Fruit fly (Drosophila melanogaster) whole organism, embryonic: Measurements from ENCODE around the gene CG11030.

Experiments
- Antp ChIP-seq: fragments of 200-800 bp; sonication (Bioruptor generic); optimal IDR thresholded peaks from 3 replicates; lab custom pipeline; 2016; ENCODE audit warnings: missing biosample characterization, missing genetic modification characterization
- Atf6 ChIP-seq: fragments of 200-800 bp; sonication (Bioruptor generic); IDR thresholded peaks from 2 replicates; pipeline ENCODE4 v1.3.6; 2022; ENCODE audit warnings: missing biosample characterization, missing genetic modification characterization
- Bteb2 ChIP-seq: fragments of 200-800 bp; sonication (Bioruptor generic); optimal IDR thresholded peaks from 2 replicates; lab custom pipeline; 2016; ENCODE audit warnings: missing biosample characterization, missing genetic modification characterization
- CG1233 ChIP-seq: fragments of 200-800 bp; sonication (Bioruptor generic); optimal IDR thresholded peaks from 4 replicates; lab custom pipeline; 2018; ENCODE audit warnings: missing biosample characterization, mild to moderate bottlenecking, missing genetic modification characterization
- CG13287 ChIP-seq: fragments of 200-800 bp; sonication (Bioruptor generic); IDR thresholded peaks from 2 replicates; pipeline ENCODE4 v1.3.6; 2022; ENCODE audit warnings: missing biosample characterization, missing genetic modification characterization; ENCODE audit not compliant: partially characterized antibody
- CG13624 ChIP-seq: fragments of 200-800 bp; sonication (Bioruptor generic); optimal IDR thresholded peaks from 2 replicates; lab custom pipeline; 2016; ENCODE audit warnings: missing biosample characterization, missing genetic modification characterization
- CG15696 ChIP-seq: fragments of 200-800 bp; sonication (Bioruptor generic); optimal IDR thresholded peaks from 2 replicates; lab custom pipeline; 2019; ENCODE audit warnings: missing biosample characterization, mild to moderate bottlenecking, missing genetic modification characterization, moderate library complexity
- CG17328 ChIP-seq: fragments of 200-800 bp; sonication (Bioruptor generic); IDR thresholded peaks from 2 replicates; pipeline ENCODE4 v1.3.6; 2022; ENCODE audit warnings: missing biosample characterization, missing genetic modification characterization
- CG17361 ChIP-seq: fragments of 200-800 bp; sonication (Bioruptor generic); IDR thresholded peaks from 3 replicates; pipeline ENCODE4 v1.3.6; 2022; ENCODE audit warnings: missing biosample characterization, missing genetic modification characterization
- CG1832 ChIP-seq: fragments of 200-800 bp; sonication (Bioruptor generic); optimal IDR thresholded peaks from 2 replicates; lab custom pipeline; 2017; ENCODE audit warnings: missing biosample characterization, mild to moderate bottlenecking, missing genetic modification characterization, inconsistent platforms
- CG30403 ChIP-seq: fragments of 200-800 bp; sonication (Bioruptor generic); optimal IDR thresholded peaks from 3 replicates; lab custom pipeline; 2016; ENCODE audit warnings: missing biosample characterization, missing genetic modification characterization
- CG3065 ChIP-seq: fragments of 200-800 bp; sonication (Bioruptor generic); optimal IDR thresholded peaks from 2 replicates; lab custom pipeline; 2016; ENCODE audit warnings: missing biosample characterization, missing genetic modification characterization
- CG4424 ChIP-seq: fragments of 200-800 bp; sonication (Bioruptor generic); optimal IDR thresholded peaks from 3 replicates; lab custom pipeline; 2016; ENCODE audit warnings: missing biosample characterization, missing genetic modification characterization
- CG4730 ChIP-seq: fragments of 200-800 bp; sonication (Bioruptor generic); IDR thresholded peaks from 2 replicates; pipeline ENCODE4 v1.3.6; 2022; ENCODE audit warnings: missing biosample characterization, missing genetic modification characterization
- CG4854 ChIP-seq: fragments of 200-800 bp; sonication (Bioruptor generic); optimal IDR thresholded peaks from 2 replicates; lab custom pipeline; 2016; ENCODE audit warnings: missing biosample characterization, missing genetic modification characterization, inconsistent platforms
- CG6791 ChIP-seq: fragments of 200-800 bp; sonication (Bioruptor generic); IDR thresholded peaks from 3 replicates; pipeline ENCODE4 v1.3.6; 2022; ENCODE audit warnings: missing biosample characterization, missing genetic modification characterization; ENCODE audit not compliant: partially characterized antibody
- CG8765 ChIP-seq: fragments of 200-800 bp; sonication (Bioruptor generic); IDR thresholded peaks from 2 replicates; pipeline ENCODE4 v1.3.6; 2022; ENCODE audit warnings: missing biosample characterization, missing genetic modification characterization
- CG8944 ChIP-seq: fragments of 200-800 bp; sonication (Bioruptor generic); optimal IDR thresholded peaks from 3 replicates; lab custom pipeline; 2016; ENCODE audit warnings: missing biosample characterization, missing genetic modification characterization
- CG9876 ChIP-seq: fragments of 200-800 bp; sonication (Bioruptor generic); optimal IDR thresholded peaks from 2 replicates; lab custom pipeline; 2016; ENCODE audit warnings: missing biosample characterization, missing genetic modification characterization
- CG9932 ChIP-seq: fragments of 200-800 bp; sonication (Bioruptor generic); IDR thresholded peaks from 2 replicates; pipeline ENCODE4 v1.3.6; 2022; ENCODE audit warnings: missing biosample characterization, missing genetic modification characterization
- CTCF ChIP-seq: fragments of 200-800 bp; sonication (Bioruptor generic); optimal IDR thresholded peaks from 2 replicates; lab custom pipeline; 2017; ENCODE audit warnings: missing biosample characterization, mild to moderate bottlenecking, missing genetic modification characterization, moderate library complexity
- Dek ChIP-seq: fragments of 200-800 bp; sonication (Bioruptor generic); optimal IDR thresholded peaks from 3 replicates; lab custom pipeline; 2019; ENCODE audit warnings: missing biosample characterization, mild to moderate bottlenecking, missing genetic modification characterization, moderate library complexity
- E2f2 ChIP-seq: fragments of 200-800 bp; sonication (Bioruptor generic); IDR thresholded peaks from 2 replicates; pipeline ENCODE4 v1.3.6; 2022; ENCODE audit warnings: missing biosample characterization, missing genetic modification characterization
- Gug ChIP-seq: fragments of 200-800 bp; sonication (Bioruptor generic); IDR thresholded peaks from 4 replicates; pipeline ENCODE4 v1.3.6; 2022; ENCODE audit warnings: missing biosample characterization, missing genetic modification characterization
- HLH4C ChIP-seq: fragments of 200-800 bp; sonication (Bioruptor generic); IDR thresholded peaks from 3 replicates; pipeline ENCODE4 v1.3.6; 2022; ENCODE audit warnings: missing biosample characterization, missing genetic modification characterization; ENCODE audit not compliant: partially characterized antibody
- HmgD ChIP-seq: fragments of 200-800 bp; sonication (Bioruptor generic); optimal IDR thresholded peaks from 3 replicates; lab custom pipeline; 2016; ENCODE audit warnings: missing biosample characterization, missing genetic modification characterization
- Hsf ChIP-seq: fragments of 200-800 bp; sonication (Bioruptor generic); optimal IDR thresholded peaks from 3 replicates; lab custom pipeline; 2016; ENCODE audit warnings: missing biosample characterization, missing genetic modification characterization
- MBD-R2 ChIP-seq: fragments of 200-800 bp; sonication (Bioruptor generic); IDR thresholded peaks from 2 replicates; pipeline ENCODE4 v1.3.6; 2022; ENCODE audit warnings: missing biosample characterization, missing genetic modification characterization
- Med ChIP-seq: fragments of 200-800 bp; sonication (Bioruptor generic); peaks from one replicate; lab custom pipeline; 2016; ENCODE audit warnings: missing biosample characterization, missing genetic modification characterization, mild to moderate bottlenecking, inconsistent platforms, moderate library complexity
- Mrtf ChIP-seq: fragments of 200-800 bp; sonication (Bioruptor generic); IDR thresholded peaks from 3 replicates; pipeline ENCODE4 v1.3.6; 2022; ENCODE audit warnings: missing biosample characterization, missing genetic modification characterization
- Nf-YC ChIP-seq: fragments of 200-800 bp; optimal IDR thresholded peaks from 3 replicates; lab custom pipeline; 2019; ENCODE audit warnings: missing biosample characterization, mild to moderate bottlenecking, missing genetic modification characterization, moderate library complexity
- Rx ChIP-seq: fragments of 200-800 bp; sonication (Bioruptor generic); IDR thresholded peaks from 2 replicates; pipeline ENCODE4 v1.3.6; 2022; ENCODE audit warnings: missing biosample characterization, missing genetic modification characterization
- Tbp ChIP-seq: fragments of >200 bp; optimal IDR thresholded peaks from 2 replicates; lab custom pipeline; 2018; ENCODE audit warnings: missing biosample characterization, missing genetic modification characterization
- Trl ChIP-seq, 3 experiments: fragments of >200 bp in 2 of 3; fragments of 200-800 bp in 1 of 3; sonication (Bioruptor generic) in 1 of 3; optimal IDR thresholded peaks; 2 replicates in 1 of 3; 3 replicates in 2 of 3; lab custom pipeline; 2016 to 2017; ENCODE audit warnings: missing biosample characterization in 1 of 3, missing genetic modification characterization in 1 of 3
- Xrp1 ChIP-seq: fragments of 200-800 bp; sonication (Bioruptor generic); IDR thresholded peaks from 2 replicates; pipeline ENCODE4 v1.3.6; 2022; ENCODE audit warnings: missing biosample characterization, missing genetic modification characterization
- amos ChIP-seq: fragments of 200-800 bp; sonication (Bioruptor generic); IDR thresholded peaks from 2 replicates; pipeline ENCODE4 v1.3.6; 2022; ENCODE audit warnings: missing biosample characterization, missing genetic modification characterization; ENCODE audit not compliant: partially characterized antibody
- ase ChIP-seq: fragments of 200-800 bp; sonication (Bioruptor generic); IDR thresholded peaks from 3 replicates; pipeline ENCODE4 v1.3.6; 2022; ENCODE audit warnings: missing biosample characterization, missing genetic modification characterization
- cato ChIP-seq: fragments of 200-800 bp; sonication (Bioruptor generic); optimal IDR thresholded peaks from 2 replicates; lab custom pipeline; 2016; ENCODE audit warnings: missing biosample characterization, missing genetic modification characterization, borderline replicate concordance
- crc ChIP-seq: fragments of 200-800 bp; sonication (Bioruptor generic); optimal IDR thresholded peaks from 2 replicates; lab custom pipeline; 2016; ENCODE audit warnings: missing biosample characterization, missing genetic modification characterization
- dysf ChIP-seq: fragments of 200-800 bp; sonication (Bioruptor generic); IDR thresholded peaks from 3 replicates; pipeline ENCODE4 v1.3.6; 2022; ENCODE audit warnings: missing biosample characterization, missing genetic modification characterization
- eyg ChIP-seq: fragments of 200-800 bp; sonication (Bioruptor generic); optimal IDR thresholded peaks from 3 replicates; lab custom pipeline; 2016; ENCODE audit warnings: missing biosample characterization, missing genetic modification characterization
- hkb ChIP-seq, 2 experiments: fragments of 200-800 bp in 1 of 2; fragments of >200 bp in 1 of 2; sonication (Bioruptor generic) in 1 of 2; IDR thresholded peaks in 1 of 2; optimal IDR thresholded peaks in 1 of 2; 2 replicates each; pipeline versions ENCODE4 v1.3.6 to Lab custom; 2017 to 2022; ENCODE audit warnings: missing biosample characterization in 1 of 2, missing genetic modification characterization in 1 of 2
- ind ChIP-seq: fragments of 200-800 bp; sonication (Bioruptor generic); optimal IDR thresholded peaks from 3 replicates; lab custom pipeline; 2016; ENCODE audit warnings: missing biosample characterization, missing genetic modification characterization
- inv ChIP-seq: fragments of 200-800 bp; sonication (Bioruptor generic); IDR thresholded peaks from 2 replicates; pipeline ENCODE4 v1.3.6; 2022; ENCODE audit warnings: missing biosample characterization, missing genetic modification characterization; ENCODE audit not compliant: partially characterized antibody
- pita ChIP-seq: fragments of 200-800 bp; sonication (Bioruptor generic); optimal IDR thresholded peaks from 2 replicates; lab custom pipeline; 2017; ENCODE audit warnings: missing biosample characterization, mild to moderate bottlenecking, missing genetic modification characterization
- salm ChIP-seq: fragments of 200-800 bp; sonication (Bioruptor generic); optimal IDR thresholded peaks from 2 replicates; lab custom pipeline; 2018; ENCODE audit warnings: missing biosample characterization, mild to moderate bottlenecking, missing genetic modification characterization
- wek ChIP-seq: fragments of 200-800 bp; sonication (Bioruptor generic); optimal IDR thresholded peaks from 3 replicates; lab custom pipeline; 2018; ENCODE audit warnings: missing biosample characterization, mild to moderate bottlenecking, missing genetic modification characterization, moderate library complexity
- yki ChIP-seq: fragments of >200 bp; optimal IDR thresholded peaks from 3 replicates; lab custom pipeline; 2018
- zfh1 ChIP-seq: fragments of 200-800 bp; sonication (Bioruptor generic); IDR thresholded peaks from 3 replicates; pipeline ENCODE4 v1.3.6; 2022; ENCODE audit warnings: missing biosample characterization, missing genetic modification characterization
- zfh2 ChIP-seq: fragments of 200-800 bp; sonication (Bioruptor generic); optimal IDR thresholded peaks from 2 replicates; lab custom pipeline; 2016; ENCODE audit warnings: missing biosample characterization, missing genetic modification characterization

The CG11030 gene

DNA sequence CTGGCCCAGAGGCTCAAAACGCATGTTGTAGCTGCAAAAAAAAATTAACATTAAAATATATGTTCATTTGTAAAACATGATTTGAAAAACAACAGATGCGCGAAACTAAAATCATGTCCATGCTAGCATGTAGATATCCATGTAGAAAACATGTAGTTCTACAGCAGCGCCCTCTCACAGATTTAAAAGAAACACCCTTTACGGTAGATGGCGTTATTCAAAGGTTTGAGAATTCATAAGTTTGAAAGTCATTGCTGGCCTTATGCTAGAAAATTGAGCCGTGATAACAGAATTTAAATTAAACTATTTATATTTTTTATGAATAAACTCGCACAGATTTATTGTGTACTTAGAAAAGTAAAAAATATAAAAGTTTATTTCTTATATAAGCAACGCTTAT, 46.7 kb downstream of the CG11030 start (continued):
- TF ChIP-seq yki (lab: Kevin White, UChicago) (peak; percentile 52), wek (GFP tag; lab: Kevin White, UChicago) (no peak), CG1832 (GFP tag; lab: Kevin White, UChicago) (no peak), CG15696 (tag; lab: Kevin White, UChicago) (peak; percentile 63), zfh2 (peak; percentile 17), dysf (peak; percentile 55; the same call in 1 of the 3 replicates), salm (no peak), Atf6 (GFP tag; lab: Robert Waterston, UW) (0 out of 2 replicates have a peak, but pooled peaks have one; percentile 18), E2f2 (GFP tag; lab: Robert Waterston, UW) (peak; percentile 63), Dek (peak; percentile 49), Gug (GFP tag; lab: Robert Waterston, UW) (peak; percentile 58; the same call in 3 of the 4 replicates), CG6791 (GFP tag; lab: Robert Waterston, UW) (peak; percentile 63; the same call in 2 of the 3 replicates), pita (GFP tag; lab: Kevin White, UChicago) (peak; percentile 20), Mrtf (peak; percentile 65; the same call in 1 of the 3 replicates), Nf-YC (tag; lab: Kevin White, UChicago) (peak; percentile 0), CG8765 (peak; percentile 21; the same call in 1 of the 2 replicates), HLH4C (GFP tag; lab: Robert Waterston, UW) (peak; percentile 62), CG8944 (GFP tag; lab: Kevin White, UChicago) (peak; percentile 26), eyg (GFP tag; lab: Kevin White, UChicago) (no peak), CG9932 (GFP tag; lab: Robert Waterston, UW) (peak; percentile 79), CG30403 (GFP tag; lab: Kevin White, UChicago) (peak; percentile 26), cato (GFP tag; lab: Kevin White, UChicago) (no peak), Med (GFP tag; lab: Kevin White, UChicago) (peak; percentile 86), CG4424 (GFP tag; lab: Kevin White, UChicago) (peak; percentile 41), crc (no peak), amos (peak; percentile 82), zfh1 (peak; percentile 50; the same call in 2 of the 3 replicates), hkb (optimal IDR thresholded peaks at IDR 0.05; lab: Kevin White, UChicago) (peak; percentile 10), hkb (GFP tag; IDR thresholded peaks at IDR 0.05; lab: Robert Waterston, UW) (no peak), ind (GFP tag; lab: Kevin White, UChicago) (peak; percentile 51), inv (peak; percentile 58; the same call in 1 of the 2 replicates), Xrp1 (GFP tag; lab: Robert Waterston, UW) (peak; percentile 27; the same call in 1 of the 2 replicates), CG1233 (peak; percentile 39), Tbp (GFP tag; lab: Kevin White, UChicago) (no peak), Hsf (GFP tag; lab: Kevin White, UChicago) (peak; percentile 20), CG4730 (peak; percentile 15; the same call in 1 of the 2 replicates), Bteb2 (no peak), CTCF (peak; percentile 99), HmgD (GFP tag; lab: Kevin White, UChicago) (peak; percentile 65), MBD-R2 (GFP tag; lab: Robert Waterston, UW) (peak; percentile 16; the same call in 1 of the 2 replicates), CG4854 (GFP tag; lab: Kevin White, UChicago) (peak; percentile 14), CG13287 (GFP tag; lab: Robert Waterston, UW) (peak; percentile 45; the same call in 1 of the 2 replicates), CG17328 (0 out of 2 replicates have a peak, but pooled peaks have one; percentile 9), CG13624 (GFP tag; lab: Kevin White, UChicago) (peak; percentile 12), Trl (optimal IDR thresholded peaks at IDR 0.05; lab: Kevin White, UChicago) (no peak), Trl (GFP tag; optimal IDR thresholded peaks at IDR 0.05; lab: Kevin White, UChicago) (peak; percentile 13), CG9876 (peak; percentile 8), CG17361 (GFP tag; lab: Robert Waterston, UW) (peak; percentile 54; the same call in 2 of the 3 replicates), Rx (peak; percentile 18; the same call in 1 of the 2 replicates), CG3065 (GFP tag; lab: Kevin White, UChicago) (peak; percentile 38), ase (peak; percentile 51; the same call in 2 of the 3 replicates), Antp (GFP tag; lab: Kevin White, UChicago) (peak; percentile 46)
